Worm (Caenorhabditis elegans): Measurements from ENCODE around the gene irld-50.

DNA sequence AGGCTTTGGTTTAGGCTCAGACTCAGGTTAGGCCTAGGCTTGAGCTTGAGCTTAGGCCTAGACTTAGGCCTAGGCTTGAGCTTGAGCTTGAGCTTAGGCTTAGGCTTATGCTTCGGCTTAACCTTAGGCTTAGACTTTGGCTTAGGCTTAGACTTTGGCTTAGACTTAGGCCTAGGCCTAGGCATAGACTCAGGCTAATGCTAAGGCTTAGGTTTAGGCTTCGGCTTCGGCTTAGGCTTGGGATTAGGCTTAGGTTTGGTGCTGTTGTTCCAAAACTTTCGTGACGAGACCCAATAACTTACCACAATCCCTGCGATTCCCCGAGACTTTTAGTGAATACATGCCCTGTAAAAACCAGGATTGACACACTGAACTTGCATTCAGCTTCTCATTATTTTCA is 4.2 kb downstream of the irld-50 start:
- no peak for TF ChIP-seq fos-1 (tag; optimal IDR thresholded peaks at IDR 0.05)
- no peak for TF ChIP-seq gmeb-1 (tag; optimal IDR thresholded peaks at IDR 0.05)
- no peak for TF ChIP-seq nhr-237 (tag; optimal IDR thresholded peaks at IDR 0.05)
- no peak for TF ChIP-seq lin-11 (tag; optimal IDR thresholded peaks at IDR 0.05)
- no peak for TF ChIP-seq R02D3.7 (tag; optimal IDR thresholded peaks at IDR 0.05)
- TF ChIP-seq mdl-1 (tag; optimal IDR thresholded peaks at IDR 0.05) = no peak
- TF ChIP-seq blmp-1 (tag; optimal IDR thresholded peaks at IDR 0.05; ENCODE audit: insufficient read depth) = no peak
- TF ChIP-seq alr-1 (tag; optimal IDR thresholded peaks at IDR 0.05) = no peak
- TF ChIP-seq sma-9 (GFP tag; optimal IDR thresholded peaks at IDR 0.05) = no peak
- no peak for TF ChIP-seq sma-9 (tag; optimal IDR thresholded peaks at IDR 0.05)

Data from whole organism, L2 larva.